Fruit fly (Drosophila melanogaster) whole organism, larva: ENCODE results near the gene CG10993.

Experiments
- noc ChIP-seq: fragments of 200-800 bp; sonication (Bioruptor generic); optimal IDR thresholded peaks from 3 replicates; lab custom pipeline; 2019; ENCODE audit warnings: missing biosample characterization, mild to moderate bottlenecking, missing genetic modification characterization, moderate library complexity

Gene CG10993

DNA sequence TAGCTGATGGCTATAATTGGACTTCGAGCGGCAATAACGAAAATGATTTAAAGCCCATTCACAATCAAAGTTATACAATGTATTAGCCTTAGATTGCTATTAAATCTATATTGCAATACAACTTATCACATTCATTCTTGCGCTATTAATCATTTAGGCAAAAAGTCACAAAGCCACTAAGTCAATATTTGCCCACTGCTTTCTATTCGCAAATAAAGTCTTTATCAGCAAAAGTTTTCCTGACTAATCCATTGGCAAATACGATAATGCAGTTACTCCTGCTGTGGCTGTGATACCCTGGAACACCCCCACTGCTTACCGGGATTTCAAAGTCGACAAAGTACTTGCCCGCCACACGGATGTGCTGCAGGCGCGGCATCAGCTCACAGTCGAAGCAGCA is 23.1 kb upstream of the CG10993 start:
- TF ChIP-seq noc (tag; lab: Kevin White, UChicago): no peak

DNA sequence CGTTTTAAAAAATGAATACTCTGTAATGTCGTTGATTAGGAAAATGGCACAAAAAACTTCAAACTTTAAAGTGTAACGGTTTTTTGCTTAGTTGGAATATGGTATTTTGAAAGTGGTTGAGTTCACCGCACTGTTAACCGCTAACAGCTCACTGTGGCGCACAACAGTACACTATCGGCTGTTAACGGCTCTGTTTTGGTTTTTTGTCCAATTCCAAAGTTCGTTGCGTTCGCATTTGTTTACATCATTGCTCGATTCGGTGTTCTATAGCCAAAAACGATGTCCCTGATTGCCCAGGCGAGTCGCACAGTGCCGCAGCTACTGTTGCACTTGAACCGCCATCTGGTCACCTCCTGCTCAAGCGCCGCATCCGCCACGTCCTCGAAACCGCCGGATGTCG is 20.6 kb upstream of the CG10993 start, which contains the start of gene CG11095:
TSS of gene CG11095 (plus strand) at position 205 of the 400 bp plus-strand sequence.
- no peak for TF ChIP-seq noc (tag; lab: Kevin White, UChicago)

DNA sequence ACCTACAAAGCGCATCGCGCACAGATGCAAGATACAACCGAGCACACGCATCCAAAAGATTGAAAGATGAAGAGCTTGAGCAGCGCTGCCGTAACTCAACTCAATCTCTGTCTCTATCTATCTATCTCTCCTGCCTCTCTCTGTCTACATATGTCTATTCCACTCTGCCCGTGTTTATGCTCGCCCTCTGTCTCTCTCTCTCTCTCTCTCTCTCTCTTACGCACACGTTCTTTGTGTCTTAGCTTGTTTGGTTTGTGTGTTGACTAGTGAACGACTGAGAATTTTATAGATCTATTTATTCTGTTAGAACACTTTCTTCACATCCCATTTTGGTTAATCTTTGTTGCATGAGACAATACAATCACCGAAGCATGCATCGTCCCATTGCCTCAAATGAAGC is 14.6 kb upstream of the CG10993 start:
- TF ChIP-seq noc (tag; lab: Kevin White, UChicago): no peak

DNA sequence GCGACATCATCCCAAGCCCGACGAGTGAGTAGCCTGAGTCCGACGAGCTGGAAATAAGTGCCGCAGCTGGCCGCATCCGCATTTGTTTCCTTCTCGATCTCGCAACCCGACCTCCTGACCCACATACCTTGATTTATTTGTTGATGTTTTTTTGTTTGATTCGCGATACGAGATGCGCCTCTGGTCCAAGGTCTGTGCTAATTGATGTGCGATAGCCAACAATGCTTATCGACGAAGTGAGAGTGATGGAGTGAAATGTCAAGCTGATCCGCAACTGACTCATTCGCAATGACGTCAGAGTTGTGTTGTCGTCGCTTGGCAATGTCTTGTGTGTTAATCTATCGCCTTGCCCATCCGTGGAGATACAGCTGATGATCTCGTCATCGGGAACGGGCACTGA is 13.5 kb upstream of the CG10993 start:
- peak; percentile 56 for TF ChIP-seq noc (tag; lab: Kevin White, UChicago)

DNA sequence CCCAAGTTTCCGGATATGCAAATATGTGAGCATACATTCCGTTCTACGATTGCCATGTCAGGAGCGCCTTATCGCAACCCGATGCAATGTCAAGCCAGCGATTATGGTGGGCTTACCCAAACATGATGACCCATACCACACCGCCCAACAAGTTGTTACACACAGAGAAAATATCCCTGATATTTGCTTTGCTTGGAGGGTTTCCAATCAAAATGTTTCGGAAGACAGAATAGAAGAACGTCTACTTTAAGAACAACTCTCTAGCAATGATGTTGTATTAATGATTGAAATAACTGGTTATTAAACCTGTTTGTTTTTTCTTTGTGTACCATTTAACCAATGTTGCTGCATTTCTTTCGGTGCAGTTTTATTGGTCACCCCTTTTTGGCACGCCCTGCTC is 9.8 kb upstream of the CG10993 start:
- no peak for TF ChIP-seq noc (tag; lab: Kevin White, UChicago)

- TF ChIP-seq noc (tag; lab: Kevin White, UChicago): no peak
Measured at dm6 chrX:13797538-13797937, 6.6 kb upstream of the CG10993 start, which contains the start of gene CG10996. Gene CG10996, minus strand, starts transcription at chrX:13797638.

DNA sequence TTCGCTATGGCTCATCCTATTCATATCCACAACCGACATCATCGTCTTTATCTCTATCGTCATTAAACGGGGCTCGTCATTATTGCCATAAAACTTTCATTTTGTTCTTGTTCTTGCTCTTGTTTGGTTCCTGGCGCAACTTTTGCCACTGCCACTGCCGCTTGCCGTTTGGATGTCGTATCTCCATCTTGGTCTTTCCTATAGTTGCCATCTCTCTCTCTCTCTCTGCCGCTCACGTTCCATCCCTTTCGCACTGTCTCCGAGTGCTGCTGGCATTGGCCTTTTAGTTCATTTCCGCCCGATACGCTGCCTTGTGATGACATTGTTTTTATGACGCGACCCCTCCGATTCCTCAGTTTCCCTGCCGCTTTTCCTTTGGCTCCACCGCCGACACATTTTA is 1.6 kb upstream of the CG10993 start:
- TF ChIP-seq noc (tag; lab: Kevin White, UChicago): no peak

DNA sequence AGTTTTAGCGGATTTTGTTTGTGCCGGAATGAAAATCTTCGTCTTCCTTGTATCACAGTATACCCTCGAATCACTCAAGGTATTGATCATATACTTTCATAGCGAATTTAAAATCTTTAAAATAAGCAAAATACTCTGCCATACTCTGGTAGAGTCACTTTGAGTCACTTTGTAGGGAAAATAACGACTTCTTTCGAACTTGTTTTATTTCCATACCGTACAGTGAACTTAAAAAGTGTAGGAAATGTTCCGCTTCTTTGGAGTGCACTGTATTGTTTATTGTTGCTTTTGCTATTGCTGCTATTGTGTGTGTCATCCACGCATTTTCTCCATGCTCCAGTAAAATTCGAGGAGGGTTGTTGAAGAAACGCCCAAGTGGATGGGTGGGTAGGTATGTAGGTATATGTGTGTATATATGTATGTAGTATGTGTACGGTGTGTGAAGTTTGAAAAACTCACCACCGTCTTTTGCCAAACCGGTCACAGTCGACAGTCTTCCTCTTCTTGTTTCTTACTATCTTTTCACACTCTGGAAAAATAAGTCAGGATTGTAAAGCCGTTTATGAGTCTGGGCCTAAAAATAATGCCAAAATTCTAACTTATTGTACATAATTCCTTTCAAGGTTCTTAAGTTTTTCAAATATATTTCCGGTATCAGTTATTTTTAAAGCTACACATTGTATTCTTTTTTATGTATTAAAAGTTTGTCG is 1.8 kb downstream of the CG10993 start:
- TF ChIP-seq noc (tag; lab: Kevin White, UChicago): no peak

DNA sequence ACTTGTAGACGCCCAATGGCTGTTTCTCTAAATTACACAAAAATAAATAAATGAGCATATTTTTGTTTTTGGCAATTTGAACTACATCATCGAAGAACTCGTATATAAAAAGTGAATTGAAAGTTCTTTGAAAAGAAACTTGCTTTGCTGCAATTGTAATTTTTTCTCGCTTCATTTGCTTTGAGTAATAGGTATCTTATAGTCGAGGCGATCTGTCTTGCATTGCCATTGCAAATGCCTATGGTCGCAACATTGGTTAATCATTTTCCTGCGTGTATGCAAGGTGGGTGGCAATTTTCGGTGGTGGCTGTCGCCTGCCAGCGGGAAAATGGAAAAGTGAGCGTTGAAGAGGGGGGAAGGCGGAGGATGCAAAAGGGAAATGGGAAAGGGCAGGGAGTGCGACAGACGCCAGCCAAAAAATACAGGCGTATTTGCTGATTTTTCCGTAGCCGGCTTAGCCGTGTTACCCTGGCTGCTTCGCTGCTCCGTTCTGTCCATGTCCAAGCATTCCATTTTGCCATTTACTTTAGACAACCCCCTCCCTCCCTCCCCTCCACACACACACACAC is 3.5 kb downstream of the CG10993 start:
- no peak for TF ChIP-seq noc (tag; lab: Kevin White, UChicago)

- no peak for TF ChIP-seq noc (tag; lab: Kevin White, UChicago)
Measured at dm6 chrX:13786037-13786667, 4.8 kb downstream of the CG10993 start.

DNA sequence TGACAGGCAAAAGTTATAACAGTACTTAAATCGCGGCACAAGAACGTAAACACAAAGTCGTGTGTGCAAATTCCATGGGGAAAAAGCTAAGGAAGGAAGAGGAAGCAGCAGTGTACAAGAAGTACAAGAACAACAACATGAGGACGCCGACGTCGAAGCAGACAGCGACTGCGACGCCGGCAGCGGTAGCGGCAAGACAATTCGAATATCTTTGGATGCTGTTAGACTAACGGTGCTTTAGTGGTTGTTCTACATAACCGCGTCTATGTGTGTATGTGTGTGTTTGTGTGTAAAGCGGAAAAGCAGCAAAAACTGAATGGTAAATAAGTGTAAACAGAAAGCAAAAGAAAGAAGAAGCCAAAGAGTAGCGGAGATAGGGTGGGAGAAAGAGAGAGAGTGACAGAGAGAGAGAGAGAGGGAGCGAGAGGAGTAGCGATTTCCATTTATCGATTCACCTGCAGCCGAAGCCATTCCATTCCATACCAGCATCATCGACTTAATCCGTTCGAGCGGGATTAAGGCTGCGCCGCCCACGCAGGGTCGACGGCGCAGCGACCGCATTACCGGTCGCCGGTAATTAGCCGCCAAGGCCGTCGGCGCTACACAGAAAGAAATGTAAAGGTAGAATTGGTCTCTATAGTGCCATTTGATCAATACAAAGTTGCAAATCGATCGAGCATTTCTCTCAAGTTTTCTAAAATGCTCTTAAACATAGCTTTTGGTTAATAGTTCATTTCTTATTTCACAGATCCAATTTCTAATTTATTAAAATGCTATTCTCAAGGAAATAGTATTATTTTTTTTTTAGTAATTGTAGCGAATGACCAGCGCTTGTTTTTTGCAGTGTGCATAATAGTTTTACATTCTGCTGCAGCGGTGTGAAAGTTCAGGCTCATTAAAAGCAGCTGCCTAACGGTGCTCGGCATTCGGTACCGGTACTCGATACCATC is 6.7 kb downstream of the CG10993 start:
- peak; percentile 7 for TF ChIP-seq noc (tag; lab: Kevin White, UChicago)

DNA sequence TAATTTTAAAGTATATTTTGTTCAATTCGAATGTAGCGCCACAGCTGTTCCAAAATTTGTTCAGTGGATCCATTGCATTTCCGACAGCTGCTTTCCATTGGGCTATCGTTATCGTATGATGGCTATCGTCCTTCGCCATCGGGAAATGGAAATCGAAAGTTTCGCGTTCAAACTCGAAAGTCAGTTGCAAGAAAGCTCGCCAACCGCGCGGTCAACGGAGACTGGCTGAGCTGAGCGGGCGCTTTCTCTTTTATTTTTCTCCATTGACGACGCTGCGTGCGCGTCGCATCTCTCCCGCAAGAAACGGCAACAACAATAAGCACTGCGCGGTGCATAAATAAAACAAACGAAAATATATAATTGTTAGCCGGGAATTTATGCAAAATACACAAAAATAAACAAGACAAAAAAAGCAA is 7.4 kb downstream of the CG10993 start, which contains the start of gene inaE:
TSS of gene inaE (plus strand) at position 181 of the 416 bp plus-strand sequence.
- peak; percentile 37 for TF ChIP-seq noc (tag; lab: Kevin White, UChicago)

dm6 chrX:13781739-13782502 is 9.0 kb downstream of the CG10993 start, which contains the start of the genes CtsB and amrt:
Gene CtsB, minus strand, starts transcription at chrX:13782170.
Gene amrt, plus strand, starts transcription at chrX:13782459.
- peak; percentile 64 for TF ChIP-seq noc (tag; lab: Kevin White, UChicago)

DNA sequence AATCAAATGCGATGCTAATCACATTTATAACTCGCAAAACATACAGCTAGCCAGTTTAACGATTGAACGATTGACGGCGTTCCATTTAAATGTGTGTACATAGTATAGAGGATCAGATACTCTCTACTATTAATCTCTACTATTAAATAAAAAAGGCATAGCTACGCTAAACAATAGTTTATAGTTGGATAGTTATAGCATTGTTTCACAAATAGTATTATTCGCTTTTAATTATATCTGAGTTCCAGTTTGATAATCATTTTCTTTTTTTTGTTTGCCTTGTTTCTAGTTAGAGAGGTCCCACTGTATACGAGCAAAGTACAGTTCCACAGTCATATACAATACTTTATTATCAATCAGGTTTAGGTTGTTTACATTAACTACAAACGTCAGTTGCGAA is 11.2 kb downstream of the CG10993 start:
- TF ChIP-seq noc (tag; lab: Kevin White, UChicago): peak; percentile 22
